Fruit fly (Drosophila melanogaster) whole organism, embryonic: Measurements from ENCODE around the gene CG18662.
A peak's percentile ranks its signal among the peaks of the same experiment; 100 is the strongest.

ENCODE experiments used
- Adf1 ChIP-seq: fragments of 200-800 bp; sonication (Bioruptor generic); IDR thresholded peaks from 2 replicates; pipeline ENCODE4 v1.3.6; 2022; ENCODE audit warnings: missing biosample characterization, missing genetic modification characterization
- Atf6 ChIP-seq: fragments of 200-800 bp; sonication (Bioruptor generic); IDR thresholded peaks from 2 replicates; pipeline ENCODE4 v1.3.6; 2022; ENCODE audit warnings: missing biosample characterization, missing genetic modification characterization
- Awh ChIP-seq: fragments of 200-800 bp; sonication (Bioruptor generic); IDR thresholded peaks from 2 replicates; pipeline ENCODE4, ENCODE4 v1.3.6; 2022; ENCODE audit warnings: missing biosample characterization, missing genetic modification characterization
- CG10654 ChIP-seq: fragments of 200-800 bp; sonication (Bioruptor generic); optimal IDR thresholded peaks from 2 replicates; lab custom pipeline; 2016; ENCODE audit warnings: missing biosample characterization, missing genetic modification characterization
- CG11696 ChIP-seq: fragments of 200-800 bp; sonication (Bioruptor generic); IDR thresholded peaks from 2 replicates; pipeline ENCODE4 v1.3.6; 2022; ENCODE audit warnings: missing biosample characterization, missing genetic modification characterization
- CG14014 ChIP-seq: fragments of 200-800 bp; sonication (Bioruptor generic); IDR thresholded peaks from 2 replicates; pipeline ENCODE4 v1.3.6; 2022; ENCODE audit warnings: missing biosample characterization, missing genetic modification characterization
- CG14667 ChIP-seq: fragments of 200-800 bp; sonication (Bioruptor generic); IDR thresholded peaks from 2 replicates; pipeline ENCODE4 v1.3.6; 2022; ENCODE audit warnings: missing biosample characterization, missing genetic modification characterization
- CG15514 ChIP-seq: fragments of 200-800 bp; sonication (Bioruptor generic); optimal IDR thresholded peaks from 3 replicates; lab custom pipeline; 2017; ENCODE audit warnings: missing biosample characterization, missing genetic modification characterization, mild to moderate bottlenecking, moderate library complexity, missing genetic modification reagents
- CG16813 ChIP-seq: fragments of 200-800 bp; sonication (Bioruptor generic); IDR thresholded peaks from 3 replicates; pipeline ENCODE4 v1.3.6; 2022; ENCODE audit warnings: missing biosample characterization, missing genetic modification characterization; ENCODE audit not compliant: partially characterized antibody
- CG17802 ChIP-seq: fragments of 200-800 bp; sonication (Bioruptor generic); optimal IDR thresholded peaks from 2 replicates; lab custom pipeline; 2018; ENCODE audit warnings: missing biosample characterization, mild to moderate bottlenecking, missing genetic modification characterization, moderate library complexity
- CG18599 ChIP-seq: fragments of 200-800 bp; sonication (Bioruptor generic); optimal IDR thresholded peaks from 3 replicates; lab custom pipeline; 2017; ENCODE audit warnings: missing biosample characterization, missing genetic modification characterization, mild to moderate bottlenecking, moderate library complexity, missing genetic modification reagents
- CG18764 ChIP-seq: fragments of 200-800 bp; sonication (Bioruptor generic); optimal IDR thresholded peaks from 3 replicates; lab custom pipeline; 2016; ENCODE audit warnings: missing biosample characterization, missing genetic modification characterization
- CG2889 ChIP-seq: fragments of 200-800 bp; sonication (Bioruptor generic); IDR thresholded peaks from 3 replicates; pipeline ENCODE4 v1.3.6; 2022; ENCODE audit warnings: missing biosample characterization, missing genetic modification characterization
- CG3281 ChIP-seq: fragments of 200-800 bp; sonication (Bioruptor generic); optimal IDR thresholded peaks from 3 replicates; lab custom pipeline; 2017; ENCODE audit warnings: missing biosample characterization, mild to moderate bottlenecking, missing genetic modification characterization
- CG4854 ChIP-seq: fragments of 200-800 bp; sonication (Bioruptor generic); optimal IDR thresholded peaks from 2 replicates; lab custom pipeline; 2016; ENCODE audit warnings: missing biosample characterization, missing genetic modification characterization, inconsistent platforms
- CG6272 ChIP-seq: fragments of 200-800 bp; sonication (Bioruptor generic); IDR thresholded peaks from 2 replicates; pipeline ENCODE4 v1.3.6; 2022; ENCODE audit warnings: missing biosample characterization, missing genetic modification characterization
- CG6683 ChIP-seq: fragments of 200-800 bp; sonication (Bioruptor generic); optimal IDR thresholded peaks from 2 replicates; lab custom pipeline; 2017; ENCODE audit warnings: missing biosample characterization, mild to moderate bottlenecking, missing genetic modification characterization, missing genetic modification reagents
- CG7745 ChIP-seq: fragments of 200-800 bp; sonication (Bioruptor generic); optimal IDR thresholded peaks from 2 replicates; lab custom pipeline; 2018; ENCODE audit warnings: missing biosample characterization, mild to moderate bottlenecking, missing genetic modification characterization, moderate library complexity
- CG8290 ChIP-seq, 3 experiments: fragments of 200-800 bp; sonication (Bioruptor generic); optimal IDR thresholded peaks; 2 replicates each; lab custom pipeline; 2016 to 2019; ENCODE audit warnings: missing biosample characterization in 3 of 3, missing genetic modification characterization in 3 of 3, mild to moderate bottlenecking in 2 of 3, moderate library complexity in 1 of 3
- CG8359 ChIP-seq: fragments of 200-800 bp; sonication (Bioruptor generic); optimal IDR thresholded peaks from 2 replicates; lab custom pipeline; 2017; ENCODE audit warnings: missing biosample characterization, mild to moderate bottlenecking, missing genetic modification characterization, borderline replicate concordance
- CG9727 ChIP-seq: fragments of 200-800 bp; sonication (Bioruptor generic); optimal IDR thresholded peaks from 3 replicates; lab custom pipeline; 2017; ENCODE audit warnings: missing biosample characterization, mild to moderate bottlenecking, missing genetic modification characterization
- CTCF ChIP-seq: fragments of 200-800 bp; sonication (Bioruptor generic); optimal IDR thresholded peaks from 2 replicates; lab custom pipeline; 2017; ENCODE audit warnings: missing biosample characterization, mild to moderate bottlenecking, missing genetic modification characterization, moderate library complexity
- Camta ChIP-seq: fragments of 200-800 bp; sonication (Bioruptor generic); optimal IDR thresholded peaks from 2 replicates; lab custom pipeline; 2016; ENCODE audit warnings: missing biosample characterization, missing genetic modification characterization
- CkIIα-i1 ChIP-seq: fragments of 200-800 bp; sonication (Bioruptor generic); IDR thresholded peaks from 2 replicates; pipeline ENCODE4 v1.3.6; 2022; ENCODE audit warnings: missing biosample characterization, missing genetic modification characterization
- Deaf1 ChIP-seq: fragments of 200-800 bp; optimal IDR thresholded peaks from 3 replicates; lab custom pipeline; 2019; ENCODE audit warnings: missing biosample characterization, mild to moderate bottlenecking, missing genetic modification characterization, moderate library complexity
- Drgx ChIP-seq: fragments of 200-800 bp; sonication (Bioruptor generic); IDR thresholded peaks from 2 replicates; pipeline ENCODE4 v1.3.6; 2022; ENCODE audit warnings: missing biosample characterization, missing genetic modification characterization
- Elba2 ChIP-seq: fragments of 200-800 bp; sonication (Bioruptor generic); optimal IDR thresholded peaks from 3 replicates; lab custom pipeline; 2016; ENCODE audit warnings: missing biosample characterization, missing genetic modification characterization
- Ets97D ChIP-seq: fragments of 200-800 bp; sonication (Bioruptor generic); optimal IDR thresholded peaks from 3 replicates; lab custom pipeline; 2016; ENCODE audit warnings: missing biosample characterization, missing genetic modification characterization
- Fer3 ChIP-seq: fragments of 200-800 bp; sonication (Bioruptor generic); optimal IDR thresholded peaks from 2 replicates; lab custom pipeline; 2018; ENCODE audit warnings: missing biosample characterization, mild to moderate bottlenecking, missing genetic modification characterization, moderate library complexity
- H15 ChIP-seq: fragments of 200-800 bp; sonication (Bioruptor generic); IDR thresholded peaks from 3 replicates; pipeline ENCODE4 v1.3.6; 2022; ENCODE audit warnings: missing biosample characterization, missing genetic modification characterization
- Hr39 ChIP-seq: fragments of >200 bp; optimal IDR thresholded peaks from 2 replicates; lab custom pipeline; 2017
- Mes4 ChIP-seq: fragments of 200-800 bp; sonication (Bioruptor generic); optimal IDR thresholded peaks from 2 replicates; lab custom pipeline; 2016; ENCODE audit warnings: missing biosample characterization, missing genetic modification characterization
- Oli ChIP-seq: fragments of 200-800 bp; sonication (Bioruptor generic); optimal IDR thresholded peaks from 2 replicates; lab custom pipeline; 2018; ENCODE audit warnings: missing biosample characterization, mild to moderate bottlenecking, missing genetic modification characterization, moderate library complexity
- Stat92E ChIP-seq, 3 experiments: fragments of >200 bp in 2 of 3; fragments of 200-800 bp in 1 of 3; sonication (Bioruptor generic) in 1 of 3; optimal IDR thresholded peaks; 2 replicates each; lab custom pipeline; 2017 to 2019; ENCODE audit warnings: missing biosample characterization in 3 of 3, missing genetic modification characterization in 3 of 3, mild to moderate bottlenecking in 1 of 3, moderate library complexity in 1 of 3
- TFAM ChIP-seq: fragments of 200-800 bp; sonication (Bioruptor generic); optimal IDR thresholded peaks from 2 replicates; lab custom pipeline; 2017; ENCODE audit warnings: missing biosample characterization, missing genetic modification characterization, inconsistent platforms
- ash1 ChIP-seq: fragments of 200-800 bp; sonication (Bioruptor generic); optimal IDR thresholded peaks from 2 replicates; lab custom pipeline; 2018; ENCODE audit warnings: missing biosample characterization, mild to moderate bottlenecking, missing genetic modification characterization
- ems ChIP-seq: fragments of 200-800 bp; sonication (Bioruptor generic); optimal IDR thresholded peaks from 3 replicates; lab custom pipeline; 2016; ENCODE audit warnings: missing biosample characterization, missing genetic modification characterization
- exex ChIP-seq: fragments of 200-800 bp; sonication (Bioruptor generic); optimal IDR thresholded peaks from 4 replicates; lab custom pipeline; 2018; ENCODE audit warnings: missing biosample characterization, mild to moderate bottlenecking, missing genetic modification characterization, moderate library complexity
- gt ChIP-seq: fragments of 200-800 bp; sonication (Bioruptor generic); IDR thresholded peaks from 2 replicates; pipeline ENCODE4 v1.3.6; 2022; ENCODE audit warnings: missing biosample characterization, missing genetic modification characterization
- jumu ChIP-seq: fragments of 200-800 bp; sonication (Bioruptor generic); optimal IDR thresholded peaks from 3 replicates; lab custom pipeline; 2016; ENCODE audit warnings: missing biosample characterization, missing genetic modification characterization
- kay ChIP-seq: fragments of 200-800 bp; sonication (Bioruptor generic); optimal IDR thresholded peaks from 2 replicates; lab custom pipeline; 2016; ENCODE audit warnings: missing biosample characterization, missing genetic modification characterization
- lmd ChIP-seq: fragments of 200-800 bp; sonication (Bioruptor generic); IDR thresholded peaks from 2 replicates; pipeline ENCODE4 v1.3.6; 2022; ENCODE audit warnings: missing biosample characterization, missing genetic modification characterization
- pb ChIP-seq: fragments of 200-800 bp; sonication (Bioruptor generic); optimal IDR thresholded peaks from 3 replicates; lab custom pipeline; 2016; ENCODE audit warnings: missing biosample characterization, missing genetic modification characterization
- salm ChIP-seq: fragments of 200-800 bp; sonication (Bioruptor generic); optimal IDR thresholded peaks from 2 replicates; lab custom pipeline; 2018; ENCODE audit warnings: missing biosample characterization, mild to moderate bottlenecking, missing genetic modification characterization
- schlank ChIP-seq: fragments of 200-800 bp; sonication (Bioruptor generic); optimal IDR thresholded peaks from 2 replicates; lab custom pipeline; 2018; ENCODE audit warnings: missing biosample characterization, mild to moderate bottlenecking, missing genetic modification characterization
- sna ChIP-seq: fragments of 200-800 bp; sonication (Bioruptor generic); IDR thresholded peaks from 2 replicates; pipeline ENCODE4 v1.3.6; 2022; ENCODE audit warnings: missing biosample characterization, missing genetic modification characterization; ENCODE audit not compliant: partially characterized antibody
- sqz ChIP-seq: fragments of 200-800 bp; sonication (Bioruptor generic); optimal IDR thresholded peaks from 3 replicates; lab custom pipeline; 2018; ENCODE audit warnings: missing biosample characterization, mild to moderate bottlenecking, missing genetic modification characterization
- tgo ChIP-seq: fragments of 200-800 bp; sonication (Bioruptor generic); IDR thresholded peaks from 3 replicates; pipeline ENCODE4 v1.3.6; 2022; ENCODE audit warnings: missing biosample characterization, missing genetic modification characterization
- tna ChIP-seq: fragments of 200-800 bp; sonication (Bioruptor generic); IDR thresholded peaks from 2 replicates; pipeline ENCODE4 v1.3.6; 2022; ENCODE audit warnings: missing biosample characterization, missing genetic modification characterization; ENCODE audit not compliant: partially characterized antibody
- toy ChIP-seq: fragments of 200-800 bp; sonication (Bioruptor generic); IDR thresholded peaks from 2 replicates; pipeline ENCODE4 v1.3.6; 2022; ENCODE audit warnings: missing biosample characterization, missing genetic modification characterization
- tup ChIP-seq: fragments of 200-800 bp; sonication (Bioruptor generic); optimal IDR thresholded peaks from 2 replicates; lab custom pipeline; 2016; ENCODE audit warnings: missing biosample characterization, mild to moderate bottlenecking, missing genetic modification characterization, moderate library complexity
- zfh2 ChIP-seq: fragments of 200-800 bp; sonication (Bioruptor generic); optimal IDR thresholded peaks from 2 replicates; lab custom pipeline; 2016; ENCODE audit warnings: missing biosample characterization, missing genetic modification characterization

Gene CG18662

DNA sequence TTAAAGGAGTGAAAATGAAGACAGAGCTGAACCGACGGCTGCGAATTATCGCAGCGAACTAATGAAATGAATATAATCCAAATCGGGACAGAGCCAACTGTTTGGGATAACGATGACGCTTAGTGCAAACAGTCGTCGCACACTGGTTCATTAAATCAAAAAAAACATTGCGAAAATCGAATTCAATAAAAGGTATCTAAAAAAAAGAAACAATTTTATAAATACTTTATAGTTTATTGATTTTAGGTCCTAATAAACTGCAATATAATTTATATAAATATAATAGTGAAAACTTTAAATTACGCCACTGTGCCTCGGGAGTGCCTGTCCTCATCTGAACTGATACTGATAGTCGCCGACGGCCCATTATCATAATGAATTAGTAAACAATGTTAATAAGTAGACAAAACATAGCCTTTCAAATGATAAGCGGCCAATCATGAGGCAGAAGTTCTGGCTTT lies 21.4 kb upstream of the CG18662 start, which contains the start of gene CG31886 (continued):
- TF ChIP-seq CG7745 (tag; lab: Kevin White, UChicago): no peak
- TF ChIP-seq TFAM (GFP tag; lab: Kevin White, UChicago): no peak
- TF ChIP-seq CG15514 (GFP tag; lab: Kevin White, UChicago): peak; percentile 14
- no peak for TF ChIP-seq CG17802 (tag; lab: Kevin White, UChicago)
- TF ChIP-seq tgo (GFP tag; lab: Robert Waterston, UW): peak; percentile 40; the same call in 1 of the 3 replicates
- no peak for TF ChIP-seq zfh2 (GFP tag; lab: Kevin White, UChicago)
- no peak for TF ChIP-seq CG11696 (GFP tag; lab: Robert Waterston, UW)
- TF ChIP-seq Elba2 (GFP tag; lab: Kevin White, UChicago): no peak
- TF ChIP-seq sqz (GFP tag; lab: Kevin White, UChicago): no peak
- no peak for TF ChIP-seq Stat92E (GFP tag; optimal IDR thresholded peaks at IDR 0.05; lab: Kevin White, UChicago)
- peak; percentile 84 for TF ChIP-seq Drgx (GFP tag; lab: Robert Waterston, UW)
- no peak for TF ChIP-seq schlank (tag; lab: Kevin White, UChicago)
- no peak for TF ChIP-seq jumu
- no peak for TF ChIP-seq CkIIα-i1 (GFP tag; lab: Robert Waterston, UW)
- no peak for TF ChIP-seq Awh (GFP tag; lab: Robert Waterston, UW)
- no peak for TF ChIP-seq CG14667 (GFP tag; lab: Robert Waterston, UW)
- TF ChIP-seq Camta: no peak
- no peak for TF ChIP-seq CG10654 (GFP tag; lab: Kevin White, UChicago)
- no peak for TF ChIP-seq kay (GFP tag; lab: Kevin White, UChicago)
- no peak; the same call in 1 of the 2 replicates for TF ChIP-seq Atf6 (GFP tag; lab: Robert Waterston, UW)
- TF ChIP-seq H15 (GFP tag; lab: Robert Waterston, UW): no peak
- TF ChIP-seq Oli (tag; lab: Kevin White, UChicago): peak; percentile 7
- no peak for TF ChIP-seq Hr39 (lab: Kevin White, UChicago)
- TF ChIP-seq sna: no peak
- TF ChIP-seq CG9727 (GFP tag; lab: Kevin White, UChicago): peak; percentile 30
- TF ChIP-seq tna: no peak
- TF ChIP-seq CG2889 (GFP tag; lab: Robert Waterston, UW): no peak
- TF ChIP-seq lmd: peak; percentile 31; the same call in 1 of the 2 replicates
- TF ChIP-seq ash1 (GFP tag; lab: Kevin White, UChicago): no peak
- TF ChIP-seq CG18599 (GFP tag; lab: Kevin White, UChicago): peak; percentile 62
- no peak for TF ChIP-seq CG3281 (GFP tag; lab: Kevin White, UChicago)
- TF ChIP-seq CG8359 (GFP tag; lab: Kevin White, UChicago): no peak
- TF ChIP-seq salm (tag; lab: Kevin White, UChicago): no peak
- TF ChIP-seq ems (GFP tag; lab: Kevin White, UChicago): no peak
- TF ChIP-seq CG8290 (GFP tag; optimal IDR thresholded peaks at IDR 0.05; lab: Kevin White, UChicago): no peak
- no peak for TF ChIP-seq CG8290 (tag; optimal IDR thresholded peaks at IDR 0.05; lab: Kevin White, UChicago)
- no peak for TF ChIP-seq pb (GFP tag; lab: Kevin White, UChicago)
- TF ChIP-seq Fer3 (tag; lab: Kevin White, UChicago): no peak
- no peak for TF ChIP-seq toy
- no peak for TF ChIP-seq Deaf1 (tag; lab: Kevin White, UChicago)
- TF ChIP-seq CG14014 (GFP tag; lab: Robert Waterston, UW): peak; percentile 44
- TF ChIP-seq CTCF: no peak
- no peak for TF ChIP-seq Ets97D (GFP tag; lab: Kevin White, UChicago)
- no peak for TF ChIP-seq Mes4 (GFP tag; lab: Kevin White, UChicago)
- no peak for TF ChIP-seq CG6683 (GFP tag; lab: Kevin White, UChicago)
- no peak for TF ChIP-seq tup
- TF ChIP-seq CG18764 (GFP tag; lab: Kevin White, UChicago): no peak
- peak; percentile 34 for TF ChIP-seq exex
- TF ChIP-seq gt: no peak
- no peak for TF ChIP-seq CG6272
- no peak for TF ChIP-seq CG4854 (GFP tag; lab: Kevin White, UChicago)
- TF ChIP-seq CG16813: no peak
- TF ChIP-seq Adf1 (GFP tag; lab: Robert Waterston, UW): no peak; the same call in 1 of the 2 replicates
